Fruit fly (Drosophila melanogaster) whole organism, embryonic: Measurements from ENCODE around the gene Srp19.

Source experiments
- Ada2b ChIP-seq: fragments of 200-800 bp; sonication (Bioruptor generic); IDR thresholded peaks from 2 replicates; pipeline ENCODE4 v1.3.6; 2022; ENCODE audit warnings: missing biosample characterization, missing genetic modification characterization
- CG15696 ChIP-seq: fragments of 200-800 bp; sonication (Bioruptor generic); optimal IDR thresholded peaks from 2 replicates; lab custom pipeline; 2019; ENCODE audit warnings: missing biosample characterization, mild to moderate bottlenecking, missing genetic modification characterization, moderate library complexity
- CG2199 ChIP-seq: fragments of 200-800 bp; sonication (Bioruptor generic); IDR thresholded peaks from 3 replicates; pipeline ENCODE4 v1.3.6; 2022; ENCODE audit warnings: missing biosample characterization, missing genetic modification characterization
- CG8944 ChIP-seq: fragments of 200-800 bp; sonication (Bioruptor generic); optimal IDR thresholded peaks from 3 replicates; lab custom pipeline; 2016; ENCODE audit warnings: missing biosample characterization, missing genetic modification characterization
- CkIIα-i1 ChIP-seq: fragments of 200-800 bp; sonication (Bioruptor generic); IDR thresholded peaks from 2 replicates; pipeline ENCODE4 v1.3.6; 2022; ENCODE audit warnings: missing biosample characterization, missing genetic modification characterization
- Dp ChIP-seq: fragments of 200-800 bp; sonication (Bioruptor generic); optimal IDR thresholded peaks from 2 replicates; lab custom pipeline; 2018; ENCODE audit warnings: missing biosample characterization, mild to moderate bottlenecking, missing genetic modification characterization, moderate library complexity
- aop ChIP-seq: fragments of 200-800 bp; sonication (Bioruptor generic); IDR thresholded peaks from 2 replicates; pipeline ENCODE4 v1.3.6; 2022; ENCODE audit warnings: missing biosample characterization, missing genetic modification characterization
- eyg ChIP-seq: fragments of 200-800 bp; sonication (Bioruptor generic); optimal IDR thresholded peaks from 3 replicates; lab custom pipeline; 2016; ENCODE audit warnings: missing biosample characterization, missing genetic modification characterization
- hth ChIP-seq: fragments of >200 bp; optimal IDR thresholded peaks from 2 replicates; lab custom pipeline; 2017; ENCODE audit warnings: inconsistent platforms
- jumu ChIP-seq: fragments of 200-800 bp; sonication (Bioruptor generic); optimal IDR thresholded peaks from 3 replicates; lab custom pipeline; 2016; ENCODE audit warnings: missing biosample characterization, missing genetic modification characterization
- lilli ChIP-seq: fragments of 200-800 bp; sonication (Bioruptor generic); optimal IDR thresholded peaks from 3 replicates; lab custom pipeline; 2016; ENCODE audit warnings: missing biosample characterization, missing genetic modification characterization
- unc-4 ChIP-seq: fragments of 200-800 bp; sonication (Bioruptor generic); IDR thresholded peaks from 2 replicates; pipeline ENCODE4 v1.3.6; 2022; ENCODE audit warnings: missing biosample characterization, missing genetic modification characterization; ENCODE audit not compliant: partially characterized antibody

dm6 chr3L:7359827-7360323 lies 12.0 kb upstream of the Srp19 start, which contains the start of gene pst:
- TF ChIP-seq CG8944 (GFP tag; lab: Kevin White, UChicago) (no peak), eyg (no peak), CG15696 (tag; lab: Kevin White, UChicago) (no peak), lilli (GFP tag; lab: Kevin White, UChicago) (no peak), hth (no peak), unc-4 (GFP tag; lab: Robert Waterston, UW) (no peak), aop (GFP tag; lab: Robert Waterston, UW) (no peak), CG2199 (no peak), Dp (GFP tag; lab: Kevin White, UChicago) (peak; percentile 44), jumu (GFP tag; lab: Kevin White, UChicago) (no peak), Ada2b (peak; percentile 4; the same call in 1 of the 2 replicates), CkIIα-i1 (GFP tag; lab: Robert Waterston, UW) (no peak)
